Fruit fly (Drosophila melanogaster) whole organism, prepupa: ENCODE results near the gene FucTA.

Experiments
- CG10631 ChIP-seq: fragments of 200-800 bp; sonication (Bioruptor generic); optimal IDR thresholded peaks from 2 replicates; lab custom pipeline; 2016; ENCODE audit warnings: missing biosample characterization, missing genetic modification characterization
- CG11294 ChIP-seq: fragments of 200-800 bp; sonication (Bioruptor generic); IDR thresholded peaks from 2 replicates; pipeline ENCODE4 v1.3.6; 2022; ENCODE audit warnings: missing biosample characterization, missing genetic modification characterization
- CG11902 ChIP-seq: fragments of 200-800 bp; sonication (Bioruptor generic); optimal IDR thresholded peaks from 3 replicates; lab custom pipeline; 2016; ENCODE audit warnings: missing biosample characterization, missing genetic modification characterization
- CG15336 ChIP-seq: fragments of 200-800 bp; sonication (Bioruptor generic); IDR thresholded peaks from 2 replicates; pipeline ENCODE4 v1.3.6; 2022; ENCODE audit warnings: missing biosample characterization, missing genetic modification characterization
- CG1621 ChIP-seq: fragments of 200-800 bp; sonication (Bioruptor generic); optimal IDR thresholded peaks from 3 replicates; lab custom pipeline; 2018; ENCODE audit warnings: missing biosample characterization, mild to moderate bottlenecking, missing genetic modification characterization
- CG3032 ChIP-seq: fragments of 200-800 bp; optimal IDR thresholded peaks from 2 replicates; lab custom pipeline; 2019; ENCODE audit warnings: missing biosample characterization, mild to moderate bottlenecking, missing genetic modification characterization, moderate library complexity
- CG31627 ChIP-seq: fragments of 200-800 bp; sonication (Bioruptor generic); optimal IDR thresholded peaks from 3 replicates; lab custom pipeline; 2016; ENCODE audit warnings: missing biosample characterization, missing genetic modification characterization
- CG32006 ChIP-seq: fragments of 200-800 bp; sonication (Bioruptor generic); optimal IDR thresholded peaks from 3 replicates; lab custom pipeline; 2017; ENCODE audit warnings: missing biosample characterization, mild to moderate bottlenecking, missing genetic modification characterization
- CG34406 ChIP-seq: fragments of 200-800 bp; sonication (Bioruptor generic); optimal IDR thresholded peaks from 3 replicates; lab custom pipeline; 2016; ENCODE audit warnings: missing biosample characterization, missing genetic modification characterization
- CG6808 ChIP-seq: fragments of 200-800 bp; sonication (Bioruptor generic); optimal IDR thresholded peaks from 3 replicates; lab custom pipeline; 2017; ENCODE audit warnings: missing biosample characterization, missing genetic modification characterization, mild to moderate bottlenecking, moderate library complexity, missing genetic modification reagents
- CG6854 ChIP-seq: fragments of 200-800 bp; sonication (Bioruptor generic); optimal IDR thresholded peaks from 2 replicates; lab custom pipeline; 2017; ENCODE audit warnings: missing biosample characterization, mild to moderate bottlenecking, missing genetic modification characterization
- CG7368 ChIP-seq: fragments of 200-800 bp; sonication (Bioruptor generic); optimal IDR thresholded peaks from 3 replicates; lab custom pipeline; 2016; ENCODE audit warnings: missing biosample characterization, missing genetic modification characterization
- CG8119 ChIP-seq: fragments of 200-800 bp; sonication (Bioruptor generic); IDR thresholded peaks from 3 replicates; pipeline ENCODE4 v1.3.6; 2022; ENCODE audit warnings: missing biosample characterization, missing genetic modification characterization
- CG8632 ChIP-seq: fragments of 200-800 bp; sonication (Bioruptor generic); optimal IDR thresholded peaks from 3 replicates; lab custom pipeline; 2016; ENCODE audit warnings: missing biosample characterization, missing genetic modification characterization
- CG9139 ChIP-seq: fragments of 200-800 bp; sonication (Bioruptor generic); optimal IDR thresholded peaks from 3 replicates; lab custom pipeline; 2017; ENCODE audit warnings: missing biosample characterization, mild to moderate bottlenecking, missing genetic modification characterization
- Eip75B ChIP-seq: fragments of 200-800 bp; sonication (Bioruptor generic); optimal IDR thresholded peaks from 3 replicates; lab custom pipeline; 2016; ENCODE audit warnings: missing biosample characterization, missing genetic modification characterization
- Ets21C ChIP-seq: fragments of 200-800 bp; sonication (Bioruptor generic); optimal IDR thresholded peaks from 3 replicates; lab custom pipeline; 2016; ENCODE audit warnings: missing biosample characterization, missing genetic modification characterization
- Gug ChIP-seq: fragments of 200-800 bp; sonication (Bioruptor generic); IDR thresholded peaks from 2 replicates; pipeline ENCODE4 v1.3.6; 2022; ENCODE audit warnings: missing biosample characterization, missing genetic modification characterization
- Hr39 ChIP-seq: fragments of 200-800 bp; sonication (Bioruptor generic); optimal IDR thresholded peaks from 2 replicates; lab custom pipeline; 2016; ENCODE audit warnings: missing biosample characterization, missing genetic modification characterization
- Met ChIP-seq: fragments of 200-800 bp; sonication (Bioruptor generic); optimal IDR thresholded peaks from 3 replicates; lab custom pipeline; 2016; ENCODE audit warnings: missing biosample characterization, missing genetic modification characterization
- OdsH ChIP-seq: fragments of 200-800 bp; sonication (Bioruptor generic); optimal IDR thresholded peaks from 3 replicates; lab custom pipeline; 2016; ENCODE audit warnings: missing biosample characterization, missing genetic modification characterization
- Sox14 ChIP-seq: fragments of 200-800 bp; sonication (Bioruptor generic); optimal IDR thresholded peaks from 3 replicates; lab custom pipeline; 2016; ENCODE audit warnings: missing biosample characterization, missing genetic modification characterization
- achi ChIP-seq: fragments of 200-800 bp; sonication (Bioruptor generic); optimal IDR thresholded peaks from 3 replicates; lab custom pipeline; 2016; ENCODE audit warnings: missing biosample characterization, missing genetic modification characterization
- cyc ChIP-seq: fragments of 200-800 bp; sonication (Bioruptor generic); optimal IDR thresholded peaks from 3 replicates; lab custom pipeline; 2016; ENCODE audit warnings: missing biosample characterization, missing genetic modification characterization
- dac ChIP-seq: fragments of 200-800 bp; sonication (Bioruptor generic); optimal IDR thresholded peaks from 2 replicates; lab custom pipeline; 2017; ENCODE audit warnings: missing biosample characterization, mild to moderate bottlenecking, missing genetic modification characterization
- dsx ChIP-seq: fragments of 200-800 bp; optimal IDR thresholded peaks from 3 replicates; lab custom pipeline; 2019; ENCODE audit warnings: missing biosample characterization, mild to moderate bottlenecking, missing genetic modification characterization, moderate library complexity; ENCODE audit not compliant: poor library complexity, severe bottlenecking
- fd85E ChIP-seq: fragments of 200-800 bp; sonication (Bioruptor generic); optimal IDR thresholded peaks from 3 replicates; lab custom pipeline; 2016; ENCODE audit warnings: missing biosample characterization, missing genetic modification characterization
- lz ChIP-seq: fragments of 200-800 bp; sonication (Bioruptor generic); optimal IDR thresholded peaks from 3 replicates; lab custom pipeline; 2016; ENCODE audit warnings: missing biosample characterization, missing genetic modification characterization
- pdm3 ChIP-seq: fragments of 200-800 bp; sonication (Bioruptor generic); optimal IDR thresholded peaks from 3 replicates; lab custom pipeline; 2016; ENCODE audit warnings: missing biosample characterization, missing genetic modification characterization
- salr ChIP-seq, 2 experiments: fragments of 200-800 bp; sonication (Bioruptor generic); optimal IDR thresholded peaks; 3 replicates each; lab custom pipeline; 2016 to 2018; ENCODE audit warnings: missing biosample characterization in 2 of 2, missing genetic modification characterization in 2 of 2, mild to moderate bottlenecking in 1 of 2
- spab ChIP-seq: fragments of 200-800 bp; sonication (Bioruptor generic); optimal IDR thresholded peaks from 2 replicates; lab custom pipeline; 2017; ENCODE audit warnings: missing biosample characterization, mild to moderate bottlenecking, missing genetic modification characterization, missing genetic modification reagents
- ss ChIP-seq, 2 experiments: fragments of 200-800 bp; sonication (Bioruptor generic); optimal IDR thresholded peaks; 2 replicates in 1 of 2; 3 replicates in 1 of 2; lab custom pipeline; 2017 to 2018; ENCODE audit warnings: mild to moderate bottlenecking in 2 of 2, missing biosample characterization in 2 of 2, missing genetic modification characterization in 2 of 2, moderate library complexity in 1 of 2
- svp ChIP-seq: fragments of 200-800 bp; sonication (Bioruptor generic); peaks from one replicate; lab custom pipeline; 2016; ENCODE audit warnings: missing biosample characterization, missing genetic modification characterization
- vri ChIP-seq: fragments of 200-800 bp; sonication (Bioruptor generic); optimal IDR thresholded peaks from 3 replicates; lab custom pipeline; 2016; ENCODE audit warnings: missing biosample characterization, mild to moderate bottlenecking, missing genetic modification characterization

Gene FucTA

dm6 chr3L:15125077-15125652 lies 21.8 kb upstream of the FucTA start, which contains the start of gene CG16959:
CG16959 (minus strand) TSS chr3L:15125321.
- peak; percentile 80 for TF ChIP-seq CG6854 (GFP tag; lab: Kevin White, UChicago)
- no peak for TF ChIP-seq CG8632
- TF ChIP-seq cyc (GFP tag; lab: Kevin White, UChicago), result no peak
- TF ChIP-seq dsx (GFP tag; lab: Kevin White, UChicago), result peak; percentile 29
- no peak for TF ChIP-seq Ets21C (GFP tag; lab: Kevin White, UChicago)
- TF ChIP-seq fd85E (GFP tag; lab: Kevin White, UChicago), result no peak
- no peak for TF ChIP-seq CG11902
- no peak for TF ChIP-seq vri (GFP tag; lab: Kevin White, UChicago)
- TF ChIP-seq spab, result no peak
- TF ChIP-seq CG3032, result no peak
- no peak for TF ChIP-seq pdm3
- no peak for TF ChIP-seq CG7368 (GFP tag; lab: Kevin White, UChicago)
- TF ChIP-seq Eip75B (GFP tag; lab: Kevin White, UChicago), result no peak
- TF ChIP-seq Sox14, result no peak
- peak; percentile 41 for TF ChIP-seq CG1621 (tag; lab: Kevin White, UChicago)
- no peak for TF ChIP-seq lz (GFP tag; lab: Kevin White, UChicago)
- no peak for TF ChIP-seq CG10631 (GFP tag; lab: Kevin White, UChicago)
- TF ChIP-seq achi, result no peak
- TF ChIP-seq ss (GFP tag; optimal IDR thresholded peaks at IDR 0.05; lab: Kevin White, UChicago), result no peak
- TF ChIP-seq svp (GFP tag; lab: Kevin White, UChicago), result no peak
- 0 out of 3 replicates have a peak, but pooled peaks have one; percentile 19 for TF ChIP-seq CG8119 (GFP tag; lab: Robert Waterston, UW)
- no peak for TF ChIP-seq Hr39 (GFP tag; lab: Kevin White, UChicago)
- TF ChIP-seq salr (GFP tag; optimal IDR thresholded peaks at IDR 0.05; lab: Kevin White, UChicago), result no peak
- no peak for TF ChIP-seq CG15336 (GFP tag; lab: Robert Waterston, UW)
- no peak for TF ChIP-seq CG9139 (GFP tag; lab: Kevin White, UChicago)
- TF ChIP-seq OdsH, result no peak

DNA sequence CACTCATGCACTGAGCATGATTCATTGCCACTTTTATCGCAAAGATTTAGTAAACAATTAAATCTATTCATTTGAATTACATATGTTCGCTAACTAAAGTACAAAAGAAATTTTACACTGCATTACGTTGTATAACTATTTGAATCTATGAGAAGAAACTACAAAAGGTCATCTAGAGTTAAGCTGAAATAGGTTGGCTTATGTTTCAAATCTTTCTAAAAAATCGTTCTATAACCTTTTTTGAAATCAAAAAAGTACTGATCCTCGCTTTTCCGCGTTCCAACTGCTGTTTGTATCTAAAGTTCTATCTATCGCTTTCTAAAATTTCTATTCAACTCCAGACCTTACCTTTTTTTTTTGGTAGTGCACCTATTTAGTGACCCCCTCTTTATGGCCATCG lies 21.2 kb upstream of the FucTA start:
- TF ChIP-seq CG34406 (GFP tag; lab: Kevin White, UChicago) (no peak), spab (no peak), Gug (GFP tag; lab: Robert Waterston, UW) (no peak), svp (GFP tag; lab: Kevin White, UChicago) (no peak), CG10631 (GFP tag; lab: Kevin White, UChicago) (peak; percentile 25), CG32006 (GFP tag; lab: Kevin White, UChicago) (no peak)

dm6 chr3L:15131278-15131677 lies 15.7 kb upstream of the FucTA start, which contains the start of gene CG13457:
CG13457 (minus strand) TSS chr3L:15131378.
- no peak for TF ChIP-seq CG32006 (GFP tag; lab: Kevin White, UChicago)
- TF ChIP-seq CG6808, result no peak
- no peak for TF ChIP-seq Ets21C (GFP tag; lab: Kevin White, UChicago)
- no peak for TF ChIP-seq CG31627 (GFP tag; lab: Kevin White, UChicago)
- no peak for TF ChIP-seq dac (GFP tag; lab: Kevin White, UChicago)
- TF ChIP-seq CG10631 (GFP tag; lab: Kevin White, UChicago), result no peak
- TF ChIP-seq CG11294 (GFP tag; lab: Robert Waterston, UW), result no peak
- TF ChIP-seq CG6854 (GFP tag; lab: Kevin White, UChicago), result no peak
- TF ChIP-seq vri (GFP tag; lab: Kevin White, UChicago), result no peak
- no peak for TF ChIP-seq Met (GFP tag; lab: Kevin White, UChicago)
- no peak for TF ChIP-seq CG34406 (GFP tag; lab: Kevin White, UChicago)
- TF ChIP-seq CG8632, result no peak
- no peak for TF ChIP-seq CG1621 (tag; lab: Kevin White, UChicago)
